Worm (Caenorhabditis elegans) whole organism, early embryonic: ENCODE measurements around the gene T04A6.2.

Source experiments
- B0310.2 ChIP-seq: sonication (generic microtip); optimal IDR thresholded peaks from 2 replicates; lab custom pipeline; 2016; ENCODE audit warnings: mild to moderate bottlenecking, missing genetic modification characterization, missing compliant biosample characterization
- F13C5.2 ChIP-seq: sonication (generic microtip); optimal IDR thresholded peaks from 2 replicates; lab custom pipeline; 2017; ENCODE audit warnings: mild to moderate bottlenecking, missing genetic modification characterization, inconsistent platforms, missing compliant biosample characterization
- ama-1 ChIP-seq: fragments of 150-350 bp; optimal IDR thresholded peaks from 2 replicates; lab custom pipeline; 2014
- ceh-36 ChIP-seq: sonication (generic microtip); optimal IDR thresholded peaks from 2 replicates; lab custom pipeline; 2016; ENCODE audit warnings: missing genetic modification characterization, inconsistent platforms, missing compliant biosample characterization
- flt-1 ChIP-seq: fragments of 200-800 bp; sonication (Bioruptor generic); IDR thresholded peaks from 2 replicates; pipeline ENCODE4 v1.3.6; 2022; ENCODE audit warnings: missing genetic modification characterization, missing compliant biosample characterization
- hmg-4 ChIP-seq: fragments of 200-800 bp; sonication (Bioruptor generic); optimal IDR thresholded peaks from 2 replicates; lab custom pipeline; 2018; ENCODE audit warnings: mild to moderate bottlenecking, missing genetic modification characterization, missing compliant biosample characterization
- hnd-1 ChIP-seq: sonication (generic microtip); optimal IDR thresholded peaks from 2 replicates; lab custom pipeline; 2016; ENCODE audit warnings: missing genetic modification characterization, missing compliant biosample characterization
- pes-1 ChIP-seq: fragments of 200-800 bp; sonication (Bioruptor generic); IDR thresholded peaks from 2 replicates; pipeline ENCODE4 v1.3.6; 2022; ENCODE audit warnings: missing genetic modification reagents, missing genetic modification characterization, missing compliant biosample characterization
- tbx-11 ChIP-seq: fragments of 200-800 bp; sonication (Bioruptor generic); IDR thresholded peaks from 2 replicates; pipeline ENCODE4 v1.3.6; 2022; ENCODE audit warnings: missing genetic modification characterization, missing compliant biosample characterization

- TF ChIP-seq hnd-1 (tag; lab: Kevin White, UChicago) (no peak), tbx-11 (GFP tag; lab: Robert Waterston, UW) (no peak), pes-1 (no peak), hmg-4 (no peak), ama-1 (lab: Kevin White, UChicago) (no peak), B0310.2 (tag; lab: Kevin White, UChicago) (no peak), flt-1 (no peak), F13C5.2 (tag; lab: Kevin White, UChicago) (no peak), ceh-36 (tag; lab: Kevin White, UChicago) (no peak)
Observed at ce11 chrIII:7655932-7656331, 41.3 kb downstream of the T04A6.2 start, which contains the start of gene baz-2.
